Worm (Caenorhabditis elegans) whole organism, young adult: ENCODE results near the gene C31H1.2.

Experiments used
- B0261.1 ChIP-seq: sonication (generic microtip); optimal IDR thresholded peaks from 2 replicates; lab custom pipeline; 2016; ENCODE audit warnings: mild to moderate bottlenecking, missing genetic modification characterization, moderate library complexity, missing compliant biosample characterization
- C17E4.6 ChIP-seq: fragments of 200-800 bp; sonication (Bioruptor generic); IDR thresholded peaks from 2 replicates; pipeline ENCODE4 v1.3.6; 2022; ENCODE audit warnings: missing genetic modification reagents, missing genetic modification characterization, missing compliant biosample characterization
- D2030.7 ChIP-seq: fragments of 200-800 bp; sonication (Bioruptor generic); IDR thresholded peaks from 2 replicates; pipeline ENCODE4 v1.3.6; 2022; ENCODE audit warnings: missing genetic modification reagents, missing genetic modification characterization, missing compliant biosample characterization
- F10E7.11 ChIP-seq: sonication (generic microtip); optimal IDR thresholded peaks from 2 replicates; lab custom pipeline; 2017; ENCODE audit warnings: mild to moderate bottlenecking, missing genetic modification characterization, moderate library complexity, missing compliant biosample characterization
- F22D6.2 ChIP-seq: sonication (generic microtip); optimal IDR thresholded peaks from 2 replicates; lab custom pipeline; 2016; ENCODE audit warnings: mild to moderate bottlenecking, missing genetic modification characterization, missing compliant biosample characterization
- F39B2.1 ChIP-seq: fragments of 200-800 bp; sonication (Bioruptor generic); IDR thresholded peaks from 2 replicates; pipeline ENCODE4 v1.3.6; 2022; ENCODE audit warnings: missing genetic modification reagents, missing genetic modification characterization, missing compliant biosample characterization
- F55B11.4 ChIP-seq: sonication (generic microtip); optimal IDR thresholded peaks from 2 replicates; lab custom pipeline; 2016; ENCODE audit warnings: missing compliant biosample characterization, missing genetic modification characterization, borderline replicate concordance; ENCODE audit not compliant: insufficient read depth
- F57C9.4 ChIP-seq: sonication (generic microtip); optimal IDR thresholded peaks from 2 replicates; lab custom pipeline; 2017; ENCODE audit warnings: mild to moderate bottlenecking, missing genetic modification characterization, missing compliant biosample characterization
- K11D2.4 ChIP-seq: fragments of 200-800 bp; sonication (Bioruptor generic); IDR thresholded peaks from 2 replicates; pipeline ENCODE4 v1.3.6; 2022; ENCODE audit warnings: missing genetic modification reagents, missing genetic modification characterization, missing compliant biosample characterization
- Y53G8AR.9 ChIP-seq: fragments of 200-800 bp; sonication (Bioruptor generic); conservative IDR thresholded peaks from 2 replicates; pipeline ENCODE4 v1.3.6; 2022; ENCODE audit warnings: missing genetic modification reagents, missing genetic modification characterization, missing compliant biosample characterization
- Y79H2A.3 ChIP-seq: fragments of 200-800 bp; sonication (Bioruptor generic); conservative IDR thresholded peaks from 2 replicates; pipeline ENCODE4 v1.3.6; 2022; ENCODE audit warnings: missing genetic modification reagents, missing genetic modification characterization, missing compliant biosample characterization
- athp-1 ChIP-seq: sonication (generic microtip); optimal IDR thresholded peaks from 2 replicates; lab custom pipeline; 2017; ENCODE audit warnings: mild to moderate bottlenecking, missing genetic modification characterization, missing compliant biosample characterization
- attf-3 ChIP-seq: fragments of 200-800 bp; sonication (Bioruptor generic); conservative IDR thresholded peaks from 2 replicates; pipeline ENCODE4 v1.3.6; 2022; ENCODE audit warnings: missing genetic modification reagents, missing genetic modification characterization, missing compliant biosample characterization
- bed-2 ChIP-seq: fragments of 200-800 bp; sonication (Bioruptor generic); IDR thresholded peaks from 2 replicates; pipeline ENCODE4 v1.3.6; 2022; ENCODE audit warnings: missing genetic modification reagents, missing genetic modification characterization, missing compliant biosample characterization
- cebp-1 ChIP-seq, 2 experiments: fragments of 200-800 bp in 1 of 2; sonication (Bioruptor generic) in 1 of 2; sonication (generic microtip) in 1 of 2; IDR thresholded peaks in 1 of 2; optimal IDR thresholded peaks in 1 of 2; 2 replicates each; pipeline versions ENCODE4 v1.3.6 to Lab custom; 2017 to 2022; ENCODE audit warnings: missing compliant biosample characterization in 2 of 2, missing genetic modification characterization in 2 of 2, mild to moderate bottlenecking in 1 of 2, missing genetic modification reagents in 1 of 2, moderate library complexity in 1 of 2
- cebp-2 ChIP-seq: fragments of 200-800 bp; sonication (Bioruptor generic); IDR thresholded peaks from 2 replicates; pipeline ENCODE4 v1.3.6; 2022; ENCODE audit warnings: missing genetic modification characterization, missing compliant biosample characterization
- egl-44 ChIP-seq: fragments of 200-800 bp; sonication (Bioruptor generic); IDR thresholded peaks from 2 replicates; pipeline ENCODE4 v1.3.6; 2022; ENCODE audit warnings: missing genetic modification reagents, missing genetic modification characterization, missing compliant biosample characterization
- gei-17 ChIP-seq: fragments of 200-800 bp; sonication (Bioruptor generic); optimal IDR thresholded peaks from 2 replicates; lab custom pipeline; 2018; ENCODE audit warnings: mild to moderate bottlenecking, missing genetic modification characterization, missing compliant biosample characterization
- hrde-1 ChIP-seq: sonication (generic microtip); optimal IDR thresholded peaks from 2 replicates; lab custom pipeline; 2016; ENCODE audit warnings: missing genetic modification characterization, mild to moderate bottlenecking, missing compliant biosample characterization, moderate library complexity, missing genotype, missing genetic modification reagents, borderline replicate concordance
- hsf-1 ChIP-seq: fragments of 200-800 bp; sonication (Bioruptor generic); IDR thresholded peaks from 2 replicates; pipeline ENCODE4 v1.3.6; 2022; ENCODE audit warnings: missing genetic modification reagents, missing genetic modification characterization, missing compliant biosample characterization
- let-607 ChIP-seq, 2 experiments: fragments of 200-800 bp in 1 of 2; sonication (Bioruptor generic) in 1 of 2; sonication (generic microtip) in 1 of 2; optimal IDR thresholded peaks; 2 replicates each; lab custom pipeline; 2016 to 2018; ENCODE audit warnings: mild to moderate bottlenecking in 2 of 2, missing compliant biosample characterization in 2 of 2, missing genetic modification characterization in 2 of 2, moderate library complexity in 2 of 2, missing genotype in 1 of 2
- lin-26 ChIP-seq: fragments of 200-800 bp; sonication (Bioruptor generic); IDR thresholded peaks from 2 replicates; pipeline ENCODE4 v1.3.6; 2022; ENCODE audit warnings: missing genetic modification reagents, missing genetic modification characterization, missing compliant biosample characterization
- lin-54 ChIP-seq: fragments of 200-800 bp; sonication (Bioruptor generic); optimal IDR thresholded peaks from 2 replicates; lab custom pipeline; 2018; ENCODE audit warnings: mild to moderate bottlenecking, missing genetic modification characterization, missing compliant biosample characterization
- lsl-1 ChIP-seq: fragments of 200-800 bp; sonication (Bioruptor generic); optimal IDR thresholded peaks from 2 replicates; lab custom pipeline; 2018; ENCODE audit warnings: mild to moderate bottlenecking, missing genetic modification characterization, moderate library complexity, missing compliant biosample characterization
- mcd-1 ChIP-seq: fragments of 200-800 bp; sonication (Bioruptor generic); IDR thresholded peaks from 2 replicates; pipeline ENCODE4 v1.3.6; 2022; ENCODE audit warnings: missing genetic modification reagents, missing genetic modification characterization, missing compliant biosample characterization
- mes-4 ChIP-seq: sonication (generic microtip); optimal IDR thresholded peaks from 2 replicates; lab custom pipeline; 2016; ENCODE audit warnings: missing genotype, missing genetic modification characterization, missing compliant biosample characterization
- nfya-1 ChIP-seq: sonication (generic microtip); optimal IDR thresholded peaks from 2 replicates; lab custom pipeline; 2017; ENCODE audit warnings: antibody characterized with exemption, missing compliant biosample characterization, missing genetic modification characterization, borderline replicate concordance; ENCODE audit not compliant: insufficient read depth
- nfyb-1 ChIP-seq: fragments of 200-800 bp; sonication (Bioruptor generic); IDR thresholded peaks from 2 replicates; pipeline ENCODE4 v1.3.6; 2022; ENCODE audit warnings: missing genetic modification reagents, missing genetic modification characterization, missing compliant biosample characterization
- nhr-120 ChIP-seq: fragments of 200-800 bp; sonication (Bioruptor generic); IDR thresholded peaks from 2 replicates; pipeline ENCODE4 v1.3.6; 2022; ENCODE audit warnings: missing genetic modification characterization, missing compliant biosample characterization
- nhr-80 ChIP-seq: sonication (generic microtip); optimal IDR thresholded peaks from 2 replicates; lab custom pipeline; 2016; ENCODE audit warnings: missing genetic modification characterization, missing compliant biosample characterization
- nhr-90 ChIP-seq: sonication (generic microtip); optimal IDR thresholded peaks from 2 replicates; lab custom pipeline; 2016; ENCODE audit warnings: missing genotype, mild to moderate bottlenecking, missing genetic modification characterization, missing compliant biosample characterization
- rpc-1 ChIP-seq, 2 experiments: fragments of 150-350 bp in 1 of 2; sonication (generic microtip) in 1 of 2; optimal IDR thresholded peaks; 2 replicates each; lab custom pipeline; 2014 to 2018; ENCODE audit warnings: missing biosample characterization in 1 of 2, missing genetic modification characterization in 1 of 2, missing genetic modification reagents in 1 of 2, missing genotype in 1 of 2
- snpc-1.3 ChIP-seq: sonication (generic microtip); optimal IDR thresholded peaks from 2 replicates; lab custom pipeline; 2017; ENCODE audit warnings: missing genetic modification characterization, mild to moderate bottlenecking, missing compliant biosample characterization, antibody characterized with exemption, moderate library complexity, missing genotype, missing genetic modification reagents; ENCODE audit not compliant: insufficient read depth
- snpc-3.4 ChIP-seq: sonication (generic microtip); optimal IDR thresholded peaks from 2 replicates; lab custom pipeline; 2017; ENCODE audit warnings: missing genetic modification characterization, mild to moderate bottlenecking, missing compliant biosample characterization, antibody characterized with exemption, moderate library complexity, missing genotype, missing genetic modification reagents
- unc-62 ChIP-seq: fragments of 150-350 bp; optimal IDR thresholded peaks from 2 replicates; lab custom pipeline; 2014; ENCODE audit warnings: missing biosample characterization, missing genetic modification reagents, missing genetic modification characterization
- ztf-18 ChIP-seq: sonication (generic microtip); optimal IDR thresholded peaks from 2 replicates; lab custom pipeline; 2016; ENCODE audit warnings: missing genotype, mild to moderate bottlenecking, missing genetic modification characterization, missing compliant biosample characterization
- ztf-26 ChIP-seq: sonication (generic microtip); optimal IDR thresholded peaks from 2 replicates; lab custom pipeline; 2017; ENCODE audit warnings: missing genetic modification characterization, missing compliant biosample characterization
- ztf-28 ChIP-seq: fragments of 200-800 bp; sonication (Bioruptor generic); IDR thresholded peaks from 2 replicates; pipeline ENCODE4 v1.3.6; 2022; ENCODE audit warnings: missing genetic modification reagents, missing genetic modification characterization, missing compliant biosample characterization
- ztf-3 ChIP-seq: fragments of 200-800 bp; sonication (Bioruptor generic); optimal IDR thresholded peaks from 2 replicates; lab custom pipeline; 2018; ENCODE audit warnings: mild to moderate bottlenecking, missing genetic modification characterization, missing compliant biosample characterization

Gene C31H1.2

DNA sequence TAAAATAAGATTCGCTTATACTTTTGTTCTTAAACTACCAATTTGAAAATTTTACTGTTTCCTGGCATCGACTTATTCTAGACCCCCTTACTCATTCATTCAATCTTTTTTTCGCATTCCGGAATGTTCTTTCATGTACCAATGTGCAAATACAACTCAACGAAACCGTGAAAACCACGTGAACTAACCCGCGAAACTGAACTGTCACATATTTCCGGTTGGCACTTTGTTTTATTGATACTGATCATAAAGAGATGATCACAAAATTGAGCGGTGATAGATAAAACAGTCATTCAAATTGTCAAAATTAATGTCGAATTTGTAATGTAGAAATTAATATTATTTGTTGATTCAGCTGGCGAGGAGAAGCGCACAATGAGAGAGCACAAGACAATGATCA, 35.2 kb upstream of the C31H1.2 start (continued):
- no peak for TF ChIP-seq lsl-1 (GFP tag; lab: Kevin White, UChicago)
- no peak for TF ChIP-seq ztf-3 (GFP tag; lab: Kevin White, UChicago)
- no peak for TF ChIP-seq attf-3 (GFP tag; lab: Robert Waterston, UW)
- no peak for TF ChIP-seq cebp-2 (GFP tag; lab: Robert Waterston, UW)
- no peak for TF ChIP-seq lin-26 (GFP tag; lab: Robert Waterston, UW)
- TF ChIP-seq gei-17 (GFP tag; lab: Kevin White, UChicago) = no peak
- TF ChIP-seq unc-62 = peak; percentile 81
- no peak for TF ChIP-seq Y79H2A.3 (GFP tag; lab: Robert Waterston, UW)
- no peak for TF ChIP-seq let-607 (tag; optimal IDR thresholded peaks at IDR 0.05; lab: Kevin White, UChicago)
- TF ChIP-seq B0261.1 (tag; lab: Kevin White, UChicago) = no peak
- TF ChIP-seq lin-54 = peak; percentile 0
- TF ChIP-seq nhr-80 (tag; lab: Kevin White, UChicago) = peak; percentile 66
- TF ChIP-seq F39B2.1 (GFP tag; lab: Robert Waterston, UW) = no peak
- no peak for TF ChIP-seq mes-4
- TF ChIP-seq C17E4.6 (GFP tag; lab: Robert Waterston, UW) = no peak
- 0 out of 2 replicates have a peak, but pooled peaks have one; percentile 22 for TF ChIP-seq hsf-1 (GFP tag; lab: Robert Waterston, UW)
- TF ChIP-seq ztf-26 (tag; lab: Kevin White, UChicago) = no peak
- TF ChIP-seq ztf-18 (tag; lab: Kevin White, UChicago) = no peak
- no peak for TF ChIP-seq bed-2 (GFP tag; lab: Robert Waterston, UW)
- TF ChIP-seq nfyb-1 = no peak
- TF ChIP-seq snpc-1.3 = no peak
- no peak for TF ChIP-seq nhr-120 (GFP tag; lab: Robert Waterston, UW)
- TF ChIP-seq F22D6.2 (tag; lab: Kevin White, UChicago) = peak; percentile 10
- no peak for TF ChIP-seq Y53G8AR.9 (GFP tag; lab: Robert Waterston, UW)
- TF ChIP-seq hrde-1 (tag; lab: Kevin White, UChicago) = no peak
- no peak for TF ChIP-seq rpc-1 (optimal IDR thresholded peaks at IDR 0.05; lab: Kevin White, UChicago)
- TF ChIP-seq rpc-1 (tag; optimal IDR thresholded peaks at IDR 0.05; lab: Kevin White, UChicago) = no peak
- TF ChIP-seq cebp-1 (GFP tag; IDR thresholded peaks at IDR 0.05; lab: Robert Waterston, UW) = no peak
- TF ChIP-seq cebp-1 (tag; optimal IDR thresholded peaks at IDR 0.05; lab: Kevin White, UChicago) = peak; percentile 7
- TF ChIP-seq D2030.7 (GFP tag; lab: Robert Waterston, UW) = no peak
- TF ChIP-seq F10E7.11 = no peak
- no peak for TF ChIP-seq ztf-28
- TF ChIP-seq F55B11.4 (tag; lab: Kevin White, UChicago) = no peak

DNA sequence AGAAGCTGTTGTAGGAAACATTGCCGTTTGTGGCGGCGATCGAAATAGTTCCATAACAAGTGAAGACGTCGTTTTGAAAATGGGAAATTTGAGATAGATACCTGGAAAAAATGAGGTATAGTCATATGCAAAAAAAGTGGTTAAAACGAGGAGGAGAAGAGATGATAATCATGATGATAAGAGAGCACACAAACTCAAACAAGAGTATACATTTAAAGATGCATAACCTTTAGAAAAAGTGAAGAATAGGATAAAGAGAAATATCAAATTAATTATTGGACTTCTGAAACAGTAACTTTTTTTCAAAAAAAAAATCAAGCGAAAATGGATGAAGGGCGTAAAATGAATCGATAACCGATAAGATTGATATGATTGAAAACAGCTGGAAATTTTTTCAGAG, 33.3 kb upstream of the C31H1.2 start, which contains the start of gene nhr-46:
nhr-46 (minus strand) TSS at position 101 of the 400 bp plus-strand sequence.
- TF ChIP-seq nhr-90 = no peak

DNA sequence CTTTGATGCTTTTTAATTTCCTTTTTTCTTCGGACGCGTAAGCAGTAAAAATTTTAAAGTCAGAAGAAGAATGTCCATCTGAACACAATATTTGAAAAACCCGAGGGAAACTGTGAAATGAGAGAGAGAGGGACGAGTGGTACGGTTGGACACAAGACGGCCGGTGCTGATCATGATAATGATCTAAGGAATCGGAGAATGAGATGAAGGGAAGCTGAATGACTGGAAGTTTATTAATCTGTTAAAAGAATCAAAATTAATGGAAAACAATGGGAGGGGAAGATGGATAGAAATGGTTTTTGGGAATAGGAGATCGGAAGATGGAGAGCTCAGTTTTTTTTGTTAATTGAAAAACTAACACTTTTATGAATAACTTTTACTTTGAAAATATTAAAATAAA, 32.4 kb upstream of the C31H1.2 start:
- TF ChIP-seq K11D2.4 (GFP tag; lab: Robert Waterston, UW) (no peak), nhr-120 (GFP tag; lab: Robert Waterston, UW) (no peak), mcd-1 (GFP tag; lab: Robert Waterston, UW) (no peak), snpc-3.4 (tag; lab: Kevin White, UChicago) (no peak), athp-1 (tag; lab: Kevin White, UChicago) (no peak), nhr-90 (no peak), F57C9.4 (tag; lab: Kevin White, UChicago) (no peak), egl-44 (GFP tag; lab: Robert Waterston, UW) (no peak), nfya-1 (tag; lab: Kevin White, UChicago) (no peak)
